Worm (Caenorhabditis elegans): Measurements from ENCODE around the gene F28F9.2.
A peak's percentile ranks its signal among the peaks of the same experiment; 100 is the strongest.

ce11 chrIV:3855543-3855942, 16.0 kb downstream of the F28F9.2 start, which contains the start of gene zag-1:
- TF ChIP-seq flt-1 (GFP tag; IDR thresholded peaks at IDR 0.05) (0 out of 2 replicates have a peak, but pooled peaks have one; percentile 14), klf-2 (GFP tag; conservative IDR thresholded peaks at IDR 0.05) (no peak), med-1 (GFP tag; optimal IDR thresholded peaks at IDR 0.05; ENCODE audit: insufficient read depth) (no peak), ztf-23 (GFP tag; IDR thresholded peaks at IDR 0.05) (no peak), ref-1 (GFP tag; conservative IDR thresholded peaks at IDR 0.05) (no peak)
